Worm (Caenorhabditis elegans): Measurements from ENCODE around the gene stau-1.

stau-1 gene

DNA sequence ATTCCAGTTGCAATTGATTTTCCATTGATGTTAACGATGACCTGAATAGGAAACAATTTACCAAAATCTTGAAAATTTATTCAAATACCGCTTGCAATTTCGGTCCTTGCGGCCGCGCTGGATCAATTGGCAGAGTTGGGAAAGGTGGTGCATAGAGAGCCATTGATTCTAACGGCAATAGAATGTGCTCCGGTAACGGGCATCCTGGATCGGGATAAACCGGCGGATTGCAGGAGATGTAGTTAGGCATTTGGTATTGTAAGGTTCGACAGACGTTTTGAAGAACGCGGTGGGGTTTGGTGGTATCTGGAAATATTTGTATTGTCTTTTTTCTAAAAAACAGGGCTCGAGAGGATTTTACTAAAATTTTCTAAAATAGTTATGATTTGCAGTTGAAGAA lies 4.2 kb downstream of the stau-1 start:
- TF ChIP-seq lin-35 (GFP tag; optimal IDR thresholded peaks at IDR 0.05) (no peak), dsc-1 (tag; optimal IDR thresholded peaks at IDR 0.05) (no peak), aly-2 (tag; optimal IDR thresholded peaks at IDR 0.05) (no peak), ces-1 (GFP tag; optimal IDR thresholded peaks at IDR 0.05) (no peak), zag-1 (tag; optimal IDR thresholded peaks at IDR 0.05) (no peak)

ce11 chrX:1027370-1027769 lies 7.7 kb downstream of the stau-1 start:
- TF ChIP-seq mep-1 (tag; optimal IDR thresholded peaks at IDR 0.05) (no peak), unc-130 (tag; optimal IDR thresholded peaks at IDR 0.05) (no peak), grh-1 (GFP tag; IDR thresholded peaks at IDR 0.05) (no peak), ceh-63 (GFP tag; optimal IDR thresholded peaks at IDR 0.05) (no peak), nhr-11 (tag; optimal IDR thresholded peaks at IDR 0.05) (no peak), nhr-28 (tag; optimal IDR thresholded peaks at IDR 0.05) (no peak), nhr-84 (tag; optimal IDR thresholded peaks at IDR 0.05) (no peak), vab-15 (tag; optimal IDR thresholded peaks at IDR 0.05) (no peak), rnt-1 (tag; optimal IDR thresholded peaks at IDR 0.05) (no peak), fkh-4 (tag; optimal IDR thresholded peaks at IDR 0.05; ENCODE audit: borderline replicate concordance) (no peak), ceh-8 (GFP tag; optimal IDR thresholded peaks at IDR 0.05) (no peak), pag-3 (tag; optimal IDR thresholded peaks at IDR 0.05; ENCODE audit: borderline replicate concordance, insufficient read depth) (no peak), ceh-82 (tag; optimal IDR thresholded peaks at IDR 0.05) (no peak), C04F5.9 (tag; optimal IDR thresholded peaks at IDR 0.05) (no peak), blmp-1 (tag; optimal IDR thresholded peaks at IDR 0.05) (no peak), nhr-12 (tag; optimal IDR thresholded peaks at IDR 0.05) (no peak), ztf-4 (tag; optimal IDR thresholded peaks at IDR 0.05) (no peak), dsc-1 (tag; optimal IDR thresholded peaks at IDR 0.05) (no peak), tlp-1 (tag; optimal IDR thresholded peaks at IDR 0.05) (no peak)

ce11 chrX:1026722-1027121 lies 8.4 kb downstream of the stau-1 start:
- TF ChIP-seq nhr-85 (tag) (peak; percentile 87), nhr-20 (tag; optimal IDR thresholded peaks at IDR 0.05) (peak; percentile 70), grh-1 (GFP tag; IDR thresholded peaks at IDR 0.05) (peak; percentile 12; the same call in 1 of the 2 replicates), skn-1 (tag; optimal IDR thresholded peaks at IDR 0.05) (peak; percentile 83), nhr-90 (tag; optimal IDR thresholded peaks at IDR 0.05; ENCODE audit: poor library complexity) (peak; percentile 26), snpc-4 (tag; optimal IDR thresholded peaks at IDR 0.05) (no peak), irx-1 (tag; optimal IDR thresholded peaks at IDR 0.05) (no peak), lin-35 (GFP tag; optimal IDR thresholded peaks at IDR 0.05) (peak in 1 of 2 experiments; percentile 66), C16A3.4 (tag; optimal IDR thresholded peaks at IDR 0.05) (no peak), ztf-11 (tag; optimal IDR thresholded peaks at IDR 0.05) (no peak), lin-14 (GFP tag; optimal IDR thresholded peaks at IDR 0.05) (peak; percentile 71), blmp-1 (tag; optimal IDR thresholded peaks at IDR 0.05) (peak; percentile 40), aha-1 (tag; optimal IDR thresholded peaks at IDR 0.05) (no peak), tbx-2 (tag; optimal IDR thresholded peaks at IDR 0.05) (peak; percentile 38), Y116A8C.19 (tag; optimal IDR thresholded peaks at IDR 0.05; ENCODE audit: borderline replicate concordance) (no peak), mdl-1 (tag; optimal IDR thresholded peaks at IDR 0.05) (peak in 1 of 2 experiments; percentile 62), elt-3 (tag; optimal IDR thresholded peaks at IDR 0.05) (peak in 2 of 6 experiments; percentile 45 to 71), nhr-47 (tag; optimal IDR thresholded peaks at IDR 0.05) (peak; percentile 32), efl-1 (optimal IDR thresholded peaks at IDR 0.05) (no peak), efl-1 (GFP tag; optimal IDR thresholded peaks at IDR 0.05 in 1 of 2) (no peak), unc-130 (tag; optimal IDR thresholded peaks at IDR 0.05) (peak; percentile 53), zag-1 (tag; optimal IDR thresholded peaks at IDR 0.05) (no peak), nhr-19 (GFP tag; conservative IDR thresholded peaks at IDR 0.05) (peak; percentile 60), egl-13 (tag; optimal IDR thresholded peaks at IDR 0.05) (no peak), nhr-71 (tag; optimal IDR thresholded peaks at IDR 0.05) (peak; percentile 74), rnt-1 (tag; optimal IDR thresholded peaks at IDR 0.05) (no peak), snu-23 (GFP tag; optimal IDR thresholded peaks at IDR 0.05) (peak; percentile 57)
